Worm (Caenorhabditis elegans): ENCODE results near the gene sri-30.

Gene sri-30

DNA sequence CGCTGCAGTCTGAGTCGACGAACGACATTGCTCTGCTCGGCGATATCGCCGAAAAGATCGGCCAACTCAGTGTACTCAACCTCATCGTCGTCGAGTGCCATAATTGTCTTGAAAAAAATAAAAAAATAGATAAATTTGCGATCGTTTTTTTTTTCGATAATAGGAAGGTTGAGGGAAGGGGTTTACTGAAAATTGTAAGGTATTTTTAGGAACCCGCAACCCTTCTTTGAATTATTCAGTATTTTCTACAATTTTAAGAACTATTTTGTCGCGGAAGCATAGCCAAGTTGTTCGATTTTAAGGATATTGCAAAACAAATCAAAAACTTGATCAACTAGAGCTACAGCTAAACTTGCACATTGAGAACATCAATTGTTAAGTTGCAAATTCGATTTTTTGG lies 33.8 kb upstream of the sri-30 start, which contains the start of gene C41H7.9:
Gene C41H7.9, minus strand, starts transcription at position 101 of the 400 bp plus-strand sequence.
- TF ChIP-seq peb-1 (tag; optimal IDR thresholded peaks at IDR 0.05) (no peak), ztf-1 (GFP tag; conservative IDR thresholded peaks at IDR 0.05) (no peak), sma-9 (GFP tag; optimal IDR thresholded peaks at IDR 0.05) (no peak), sma-9 (tag; optimal IDR thresholded peaks at IDR 0.05) (no peak), lin-11 (tag; optimal IDR thresholded peaks at IDR 0.05) (no peak)

DNA sequence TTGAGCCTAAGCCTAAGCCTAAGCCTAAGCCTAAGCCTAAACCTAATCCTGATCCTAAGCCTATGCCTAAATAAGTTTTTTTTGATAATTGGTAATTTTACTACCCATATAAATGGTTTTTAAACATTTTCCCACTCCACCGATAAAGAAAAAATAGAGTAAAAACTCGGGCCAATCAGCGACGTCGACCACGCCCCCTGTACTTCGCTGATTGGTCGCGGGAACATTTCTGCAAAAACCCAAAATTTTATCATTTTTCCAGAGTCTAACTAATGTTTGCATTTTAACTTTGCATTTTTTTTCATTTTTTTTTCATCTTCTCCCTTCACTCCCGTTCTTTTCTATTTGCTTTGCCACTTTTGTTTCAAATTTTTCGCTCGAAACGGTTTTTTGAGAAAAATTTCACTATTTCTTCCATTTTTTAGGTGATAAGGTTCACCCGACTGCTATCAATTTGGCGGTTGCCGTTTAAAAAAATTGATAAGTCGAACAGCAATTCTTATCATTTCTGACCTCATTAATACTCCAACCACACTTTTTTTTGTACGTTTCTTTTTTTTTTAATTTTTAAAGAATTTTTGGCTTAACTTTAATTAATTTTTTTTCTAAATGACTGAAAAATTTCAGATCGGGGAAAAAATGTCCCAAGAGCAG lies 31.7 kb upstream of the sri-30 start, which contains the start of gene C41H7.2:
Gene C41H7.2, plus strand, starts transcription at position 622 of the 654 bp plus-strand sequence.
- TF ChIP-seq alr-1 (tag; optimal IDR thresholded peaks at IDR 0.05) = no peak
- no peak for TF ChIP-seq nhr-23 (tag; optimal IDR thresholded peaks at IDR 0.05)
- no peak for TF ChIP-seq nhr-11 (tag; optimal IDR thresholded peaks at IDR 0.05)
- TF ChIP-seq fos-1 (tag; optimal IDR thresholded peaks at IDR 0.05) = peak; percentile 85
- TF ChIP-seq crh-2 (tag; optimal IDR thresholded peaks at IDR 0.05) = peak; percentile 4
- no peak for TF ChIP-seq gmeb-1 (tag; optimal IDR thresholded peaks at IDR 0.05)
- TF ChIP-seq mbf-1 (tag; optimal IDR thresholded peaks at IDR 0.05) = no peak
- TF ChIP-seq snpc-4 (tag; optimal IDR thresholded peaks at IDR 0.05) = no peak

DNA sequence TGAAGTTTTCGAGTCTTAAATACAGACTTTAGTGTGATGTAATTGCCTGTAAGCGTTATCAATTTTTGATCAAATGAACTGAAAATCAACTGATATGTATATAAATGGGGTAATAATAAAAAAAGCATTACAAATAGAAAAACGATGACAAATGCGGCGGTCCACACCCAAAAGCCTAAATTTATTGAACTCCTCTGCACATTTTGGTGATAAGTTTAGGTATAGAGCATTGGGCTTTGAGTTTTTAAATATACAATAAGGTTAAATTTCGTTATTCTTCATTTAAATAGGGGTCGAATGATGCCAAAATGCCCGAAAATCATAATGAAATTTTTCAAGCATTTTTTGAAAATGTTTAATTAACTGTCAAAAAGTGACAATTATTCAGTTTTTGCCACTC lies 26.2 kb upstream of the sri-30 start, which contains the start of gene clec-3:
Gene clec-3, minus strand, starts transcription at position 101 of the 400 bp plus-strand sequence.
- TF ChIP-seq ceh-82 (tag; optimal IDR thresholded peaks at IDR 0.05) (no peak), C34F6.9 (tag; optimal IDR thresholded peaks at IDR 0.05) (no peak), lin-39 (tag; optimal IDR thresholded peaks at IDR 0.05) (no peak), unc-39 (tag; optimal IDR thresholded peaks at IDR 0.05) (no peak), lin-13 (GFP tag; optimal IDR thresholded peaks at IDR 0.05) (no peak), nhr-21 (tag; optimal IDR thresholded peaks at IDR 0.05) (no peak), lin-11 (tag; optimal IDR thresholded peaks at IDR 0.05) (no peak), unc-55 (GFP tag; optimal IDR thresholded peaks at IDR 0.05) (no peak), unc-62 (GFP tag; optimal IDR thresholded peaks at IDR 0.05) (no peak), nhr-6 (tag; optimal IDR thresholded peaks at IDR 0.05) (no peak), mdl-1 (tag; optimal IDR thresholded peaks at IDR 0.05) (no peak), zag-1 (tag; optimal IDR thresholded peaks at IDR 0.05) (no peak), alr-1 (tag; optimal IDR thresholded peaks at IDR 0.05) (no peak)

- no peak for TF ChIP-seq F13H6.1 (tag; optimal IDR thresholded peaks at IDR 0.05)
- TF ChIP-seq unc-62 (GFP tag; optimal IDR thresholded peaks at IDR 0.05) = no peak
- TF ChIP-seq nhr-77 (tag; optimal IDR thresholded peaks at IDR 0.05) = no peak
- no peak for TF ChIP-seq blmp-1 (tag; optimal IDR thresholded peaks at IDR 0.05; ENCODE audit: insufficient read depth)
- no peak for TF ChIP-seq mab-5 (tag; optimal IDR thresholded peaks at IDR 0.05)
- no peak for TF ChIP-seq nhr-6 (tag; optimal IDR thresholded peaks at IDR 0.05)
- no peak for TF ChIP-seq Y55F3AM.14 (GFP tag; optimal IDR thresholded peaks at IDR 0.05)
- TF ChIP-seq sem-4 (tag; optimal IDR thresholded peaks at IDR 0.05) = no peak
- no peak for TF ChIP-seq elt-3 (tag; optimal IDR thresholded peaks at IDR 0.05)
- TF ChIP-seq mbf-1 (tag; optimal IDR thresholded peaks at IDR 0.05) = no peak
- TF ChIP-seq C34F6.9 (tag; optimal IDR thresholded peaks at IDR 0.05) = no peak
- TF ChIP-seq nhr-21 (tag; optimal IDR thresholded peaks at IDR 0.05) = no peak
- no peak for TF ChIP-seq fos-1 (tag; optimal IDR thresholded peaks at IDR 0.05)
- no peak for TF ChIP-seq nhr-237 (tag; optimal IDR thresholded peaks at IDR 0.05)
- TF ChIP-seq unc-55 (GFP tag; optimal IDR thresholded peaks at IDR 0.05) = no peak
- TF ChIP-seq elt-1 (tag; optimal IDR thresholded peaks at IDR 0.05) = no peak
- no peak for TF ChIP-seq nhr-25 (tag; optimal IDR thresholded peaks at IDR 0.05)
- TF ChIP-seq zag-1 (tag; optimal IDR thresholded peaks at IDR 0.05) = no peak
- no peak for TF ChIP-seq ceh-16 (tag; optimal IDR thresholded peaks at IDR 0.05)
- no peak for TF ChIP-seq ztf-11 (tag; optimal IDR thresholded peaks at IDR 0.05)
Observed at ce11 chrII:3020899-3021298, 25.1 kb upstream of the sri-30 start.

Measured in whole organism, L2 larva.